Fruit fly (Drosophila melanogaster): ENCODE data around the gene Cox17.

Gene Cox17

DNA sequence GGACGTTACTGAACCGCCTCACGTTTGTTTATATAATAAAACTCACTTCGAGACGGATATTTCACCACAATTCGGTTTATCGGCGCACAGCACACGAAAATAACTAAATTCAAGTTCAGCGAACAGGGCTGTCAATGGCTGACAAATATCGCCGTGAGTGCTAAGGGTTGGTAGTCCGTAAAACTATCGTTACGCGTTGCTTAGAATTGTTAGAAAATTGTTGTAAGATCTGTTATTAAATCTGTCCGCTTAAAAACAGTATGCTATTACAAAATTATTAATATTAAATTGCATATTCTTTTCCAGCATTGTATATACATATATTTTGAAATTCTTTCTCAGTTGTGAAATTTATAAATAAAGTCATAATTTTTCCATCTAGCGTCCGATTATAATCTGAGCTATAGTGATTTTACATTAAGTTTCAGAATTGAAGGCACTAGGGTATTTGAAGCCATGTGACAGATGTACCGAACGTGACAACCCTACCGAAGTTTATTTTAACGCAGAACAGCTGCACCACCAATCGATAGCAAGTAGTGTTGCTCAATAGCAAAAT, at the start of gene Cox17 (continued):
- TF ChIP-seq lov (optimal IDR thresholded peaks at IDR 0.05) (no peak), lov (GFP tag; IDR thresholded peaks at IDR 0.05) (no peak), wor (GFP tag; IDR thresholded peaks at IDR 0.05) (no peak; the same call in 1 of the 2 replicates), sc (optimal IDR thresholded peaks at IDR 0.05) (no peak), sc (GFP tag; optimal IDR thresholded peaks at IDR 0.05) (peak; percentile 63), run (tag; optimal IDR thresholded peaks at IDR 0.05) (peak; percentile 55), CG10209 (GFP tag; optimal IDR thresholded peaks at IDR 0.05) (peak; percentile 86), CG8089 (GFP tag; optimal IDR thresholded peaks at IDR 0.05) (peak; percentile 66), CG2116 (GFP tag; optimal IDR thresholded peaks at IDR 0.05) (peak; percentile 67), cas (GFP tag; IDR thresholded peaks at IDR 0.05) (no peak), YL-1 (GFP tag; optimal IDR thresholded peaks at IDR 0.05) (peak; percentile 50), CG6854 (GFP tag; optimal IDR thresholded peaks at IDR 0.05) (peak; percentile 46), lmd (GFP tag; IDR thresholded peaks at IDR 0.05) (peak; percentile 77), zf30C (GFP tag; optimal IDR thresholded peaks at IDR 0.05) (no peak), CG13424 (tag; optimal IDR thresholded peaks at IDR 0.05) (peak; percentile 88), jigr1 (GFP tag; IDR thresholded peaks at IDR 0.05) (peak; percentile 68; the same call in 1 of the 3 replicates), lbe (GFP tag; optimal IDR thresholded peaks at IDR 0.05) (peak; percentile 67), CG32772 (GFP tag; IDR thresholded peaks at IDR 0.05) (peak; percentile 60; the same call in 1 of the 2 replicates), fd3F (GFP tag; optimal IDR thresholded peaks at IDR 0.05) (peak; percentile 63), CG16779 (GFP tag; IDR thresholded peaks at IDR 0.05) (no peak), CG9437 (GFP tag; optimal IDR thresholded peaks at IDR 0.05) (peak; percentile 84), Hsf (GFP tag; optimal IDR thresholded peaks at IDR 0.05) (peak; percentile 84), CG7745 (tag; optimal IDR thresholded peaks at IDR 0.05) (no peak), CG11504 (tag; optimal IDR thresholded peaks at IDR 0.05) (peak; percentile 86), ro (GFP tag; IDR thresholded peaks at IDR 0.05) (peak; percentile 57), CG18619 (GFP tag; optimal IDR thresholded peaks at IDR 0.05) (peak; percentile 83), Xrp1 (GFP tag; IDR thresholded peaks at IDR 0.05) (peak; percentile 74), CG33213 (GFP tag; optimal IDR thresholded peaks at IDR 0.05) (peak; percentile 16), CG10267 (tag; optimal IDR thresholded peaks at IDR 0.05) (peak; percentile 88), CG1602 (GFP tag; optimal IDR thresholded peaks at IDR 0.05) (peak; percentile 77), bigmax (GFP tag; optimal IDR thresholded peaks at IDR 0.05) (no peak), odd (GFP tag; optimal IDR thresholded peaks at IDR 0.05) (peak; percentile 63), H2.0 (GFP tag; IDR thresholded peaks at IDR 0.05) (peak; percentile 15; the same call in 1 of the 2 replicates), CG15479 (GFP tag; optimal IDR thresholded peaks at IDR 0.05) (peak; percentile 29), Ravus (GFP tag; IDR thresholded peaks at IDR 0.05) (no peak), luna (GFP tag; optimal IDR thresholded peaks at IDR 0.05) (no peak), CG3838 (GFP tag; optimal IDR thresholded peaks at IDR 0.05) (peak; percentile 30), HLHmδ (GFP tag; optimal IDR thresholded peaks at IDR 0.05) (no peak), Dip2 (GFP tag; IDR thresholded peaks at IDR 0.05) (no peak), CG9876 (GFP tag; optimal IDR thresholded peaks at IDR 0.05) (peak; percentile 57), Neu2 (GFP tag; optimal IDR thresholded peaks at IDR 0.05; ENCODE audit: borderline replicate concordance) (no peak), D (optimal IDR thresholded peaks at IDR 0.05) (no peak), D (GFP tag; optimal IDR thresholded peaks at IDR 0.05) (peak; percentile 73), CG11085 (GFP tag; IDR thresholded peaks at IDR 0.05) (0 out of 2 replicates have a peak, but pooled peaks have one; percentile 42), D19A (tag; optimal IDR thresholded peaks at IDR 0.05) (peak; percentile 74), zfh1 (GFP tag; IDR thresholded peaks at IDR 0.05) (peak; percentile 51; the same call in 2 of the 3 replicates), nmo (GFP tag; optimal IDR thresholded peaks at IDR 0.05) (peak; percentile 91), CG30020 (tag; optimal IDR thresholded peaks at IDR 0.05) (peak; percentile 67), Dbx (GFP tag; IDR thresholded peaks at IDR 0.05) (peak; percentile 74; the same call in 2 of the 3 replicates), gsb-n (tag; optimal IDR thresholded peaks at IDR 0.05) (peak; percentile 62), NK7.1 (GFP tag; optimal IDR thresholded peaks at IDR 0.05) (no peak)

Measured in whole organism, embryonic.